Fruit fly (Drosophila melanogaster): ENCODE data around the gene COX5B.

- TF ChIP-seq Clk (GFP tag; optimal IDR thresholded peaks at IDR 0.05) = no peak
- TF ChIP-seq ovo (GFP tag; optimal IDR thresholded peaks at IDR 0.05) = no peak
- no peak for TF ChIP-seq CG33017 (tag; optimal IDR thresholded peaks at IDR 0.05)
- TF ChIP-seq CG7101 (tag; optimal IDR thresholded peaks at IDR 0.05) = no peak
- no peak for TF ChIP-seq bab1 (GFP tag; optimal IDR thresholded peaks at IDR 0.05)
- no peak for TF ChIP-seq CG12768 (GFP tag; optimal IDR thresholded peaks at IDR 0.05)
- TF ChIP-seq Mnt (GFP tag; optimal IDR thresholded peaks at IDR 0.05) = no peak
- no peak for TF ChIP-seq pad (GFP tag; optimal IDR thresholded peaks at IDR 0.05)
- no peak for TF ChIP-seq CG11617 (GFP tag; optimal IDR thresholded peaks at IDR 0.05)
These were observed 4.4 kb upstream of the COX5B start for dm6 chr2L:6553041-6553796.
